Worm (Caenorhabditis elegans): Measurements from ENCODE around the gene C54E10.11.

Gene C54E10.11

DNA sequence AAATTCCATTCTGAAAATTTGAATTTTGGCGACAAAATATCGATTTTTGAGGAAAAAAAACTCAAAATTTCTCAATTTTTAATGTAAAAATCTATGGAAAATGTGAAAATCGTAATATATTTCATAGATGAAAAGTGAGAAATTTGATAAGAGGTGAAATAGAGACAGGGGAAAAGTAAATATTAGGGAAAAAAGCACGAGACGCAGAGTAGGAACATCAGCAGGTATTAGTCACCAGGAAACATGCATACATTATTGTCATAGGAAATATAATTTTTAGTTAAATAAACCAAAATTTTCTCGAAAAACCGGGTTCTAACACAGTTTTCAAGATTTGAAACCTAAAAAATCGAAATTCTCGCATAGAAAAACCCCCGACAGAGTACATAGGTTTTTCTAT is 1.2 kb downstream of the C54E10.11 start, which contains the start of gene nhr-170:
nhr-170 (minus strand) TSS at position 16 of the 400 bp plus-strand sequence.
- TF ChIP-seq hlh-30 (tag; optimal IDR thresholded peaks at IDR 0.05; ENCODE audit: insufficient read depth) (peak; percentile 50), nhr-111 (GFP tag; optimal IDR thresholded peaks at IDR 0.05) (no peak), aha-1 (tag) (peak; percentile 21), daf-16 (GFP tag; optimal IDR thresholded peaks at IDR 0.05) (no peak), daf-16 (tag; optimal IDR thresholded peaks at IDR 0.05) (peak; percentile 24)

- TF ChIP-seq aha-1 (tag), result peak; percentile 4
- TF ChIP-seq Y5F2A.4 (GFP tag; optimal IDR thresholded peaks at IDR 0.05), result no peak
These were observed 11.3 kb downstream of the C54E10.11 start, which contains the start of gene nhr-231 for ce11 chrV:18790658-18791057. Gene nhr-231 (plus strand): TSS chrV:18790958.

- TF ChIP-seq nhr-6 (tag; optimal IDR thresholded peaks at IDR 0.05) (peak; percentile 62), skn-1 (tag; optimal IDR thresholded peaks at IDR 0.05) (no peak), nhr-77 (tag; optimal IDR thresholded peaks at IDR 0.05) (no peak), zip-2 (tag; optimal IDR thresholded peaks at IDR 0.05) (peak; percentile 73), dmd-6 (GFP tag; IDR thresholded peaks at IDR 0.05) (peak; percentile 39)
These were observed 14.5 kb downstream of the C54E10.11 start, which contains the start of gene Y17D7B.2 for ce11 chrV:18787417-18787918. Gene Y17D7B.2 (plus strand): TSS chrV:18787739.

- no peak for TF ChIP-seq ceh-32 (tag; optimal IDR thresholded peaks at IDR 0.05; ENCODE audit: poor library complexity)
- TF ChIP-seq ceh-44 (GFP tag; IDR thresholded peaks at IDR 0.05), result no peak
- no peak for TF ChIP-seq F37D6.2 (tag; optimal IDR thresholded peaks at IDR 0.05)
- TF ChIP-seq nhr-28 (tag; optimal IDR thresholded peaks at IDR 0.05), result no peak
- TF ChIP-seq tag-97 (GFP tag; IDR thresholded peaks at IDR 0.05), result no peak
- no peak for TF ChIP-seq pha-4 (GFP tag; IDR thresholded peaks at IDR 0.05)
- no peak for TF ChIP-seq pha-4 (tag; optimal IDR thresholded peaks at IDR 0.05)
- no peak for TF ChIP-seq sdz-12 (GFP tag; optimal IDR thresholded peaks at IDR 0.05)
- no peak for TF ChIP-seq daf-12 (tag; optimal IDR thresholded peaks at IDR 0.05)
- TF ChIP-seq daf-16 (GFP tag; optimal IDR thresholded peaks at IDR 0.05), result no peak
- no peak for TF ChIP-seq daf-16 (tag; optimal IDR thresholded peaks at IDR 0.05)
- TF ChIP-seq Y48G9A.11 (GFP tag; IDR thresholded peaks at IDR 0.05), result no peak
- no peak for TF ChIP-seq daf-8 (GFP tag; IDR thresholded peaks at IDR 0.05)
- TF ChIP-seq zag-1 (tag; optimal IDR thresholded peaks at IDR 0.05), result no peak
- TF ChIP-seq lir-3 (tag; optimal IDR thresholded peaks at IDR 0.05), result no peak
- TF ChIP-seq hlh-11 (tag; optimal IDR thresholded peaks at IDR 0.05), result no peak
These were observed 15.3 kb downstream of the C54E10.11 start, which contains the start of gene Y17D7B.3 for ce11 chrV:18786694-18787093. Gene Y17D7B.3 (minus strand): TSS chrV:18786794.

ce11 chrV:18783474-18783873 is 18.5 kb downstream of the C54E10.11 start, which contains the start of gene Y17D7B.10:
Gene Y17D7B.10 (plus strand): TSS chrV:18783716.
- 0 out of 2 replicates have a peak, but pooled peaks have one; percentile 9 for TF ChIP-seq set-16 (GFP tag; IDR thresholded peaks at IDR 0.05)
- no peak for TF ChIP-seq jun-1 (tag; optimal IDR thresholded peaks at IDR 0.05)

DNA sequence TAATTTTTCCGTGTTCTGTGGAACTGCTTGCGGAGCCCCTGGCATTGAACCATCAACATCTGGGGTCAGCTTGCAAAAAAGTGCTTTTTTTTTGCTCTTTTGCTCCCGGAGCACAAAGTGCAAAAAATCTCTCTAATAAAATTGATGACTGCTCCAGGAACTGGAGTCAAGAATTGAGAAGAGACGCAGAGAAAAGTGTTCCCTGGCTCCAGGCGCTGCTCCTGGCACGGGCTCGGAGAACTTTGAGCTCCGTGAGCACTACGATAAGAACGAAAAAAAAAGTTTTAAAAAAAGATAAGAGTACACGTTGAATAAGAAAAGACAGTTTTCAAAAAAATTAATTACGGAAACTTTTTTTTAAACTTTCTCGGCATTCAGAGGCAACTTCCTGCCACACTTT is 19.2 kb downstream of the C54E10.11 start:
- TF ChIP-seq spr-1 (tag; optimal IDR thresholded peaks at IDR 0.05) (no peak), lsy-2 (tag; optimal IDR thresholded peaks at IDR 0.05) (peak in 1 of 2 experiments; percentile 40), nhr-77 (tag; optimal IDR thresholded peaks at IDR 0.05) (peak; percentile 2), jun-1 (tag; optimal IDR thresholded peaks at IDR 0.05) (no peak), hlh-30 (tag; optimal IDR thresholded peaks at IDR 0.05; ENCODE audit: insufficient read depth) (peak; percentile 3), mep-1 (tag; optimal IDR thresholded peaks at IDR 0.05) (peak; percentile 25), vab-7 (GFP tag; IDR thresholded peaks at IDR 0.05) (no peak), php-3 (GFP tag; IDR thresholded peaks at IDR 0.05) (peak; percentile 40; the same call in 1 of the 2 replicates), aly-2 (tag; optimal IDR thresholded peaks at IDR 0.05) (no peak), hlh-11 (tag; optimal IDR thresholded peaks at IDR 0.05) (peak; percentile 79), duxl-1 (tag; optimal IDR thresholded peaks at IDR 0.05; ENCODE audit: poor library complexity) (peak; percentile 92), dmd-6 (GFP tag; IDR thresholded peaks at IDR 0.05) (peak; percentile 87), nhr-111 (GFP tag; optimal IDR thresholded peaks at IDR 0.05) (no peak), F26F4.8 (GFP tag; conservative IDR thresholded peaks at IDR 0.05) (no peak), ZK337.2 (GFP tag; IDR thresholded peaks at IDR 0.05) (no peak), nhr-48 (tag; optimal IDR thresholded peaks at IDR 0.05) (peak; percentile 4), dve-1 (tag; optimal IDR thresholded peaks at IDR 0.05; ENCODE audit: insufficient read depth) (peak; percentile 77), set-16 (GFP tag; IDR thresholded peaks at IDR 0.05) (peak; percentile 39; the same call in 1 of the 2 replicates), ceh-20 (GFP tag; IDR thresholded peaks at IDR 0.05) (0 out of 2 replicates have a peak, but pooled peaks have one; percentile 20), spr-3 (GFP tag; optimal IDR thresholded peaks at IDR 0.05) (no peak), zfp-2 (tag; optimal IDR thresholded peaks at IDR 0.05) (no peak)
